Fruit fly (Drosophila melanogaster) S2 (cell line): ENCODE data around the gene CG43347.

Experiments
- CG8478 ChIP-seq: fragments of >200 bp; optimal IDR thresholded peaks from 2 replicates; lab custom pipeline; 2018
- CTCF ChIP-seq, 2 experiments: fragments of >200 bp; optimal IDR thresholded peaks; 2 replicates each; lab custom pipeline; 2018

dm6 chrX:10584461-10584860 is 35.5 kb downstream of the CG43347 start:
- TF ChIP-seq CG8478 (lab: Kevin White, UChicago) (no peak), CTCF (optimal IDR thresholded peaks at IDR 0.05; lab: Kevin White, UChicago) (no peak)
